Worm (Caenorhabditis elegans): Measurements from ENCODE around the gene gpa-7.

- TF ChIP-seq nhr-77 (tag; optimal IDR thresholded peaks at IDR 0.05) (no peak), aly-2 (tag; optimal IDR thresholded peaks at IDR 0.05) (no peak), egl-27 (tag; optimal IDR thresholded peaks at IDR 0.05) (no peak), fkh-10 (GFP tag; optimal IDR thresholded peaks at IDR 0.05) (no peak), ceh-28 (tag; optimal IDR thresholded peaks at IDR 0.05) (no peak), mml-1 (tag; optimal IDR thresholded peaks at IDR 0.05) (no peak), unc-62 (GFP tag; optimal IDR thresholded peaks at IDR 0.05) (no peak), nfya-1 (tag; optimal IDR thresholded peaks at IDR 0.05; ENCODE audit: insufficient read depth) (no peak), nhr-25 (tag; optimal IDR thresholded peaks at IDR 0.05) (no peak), pha-4 (tag; optimal IDR thresholded peaks at IDR 0.05) (no peak), nhr-237 (tag; optimal IDR thresholded peaks at IDR 0.05) (no peak), sea-2 (GFP tag; optimal IDR thresholded peaks at IDR 0.05) (no peak)
These were observed 26.7 kb downstream of the gpa-7 start for ce11 chrIV:10430507-10430906.

All from whole organism, L3 larva.